Worm (Caenorhabditis elegans) whole organism, L2 larva: ENCODE data around the gene F55H2.5.

ENCODE experiments used
- R02D3.7 ChIP-seq: fragments of 150-350 bp; optimal IDR thresholded peaks from 2 replicates; lab custom pipeline; 2014; ENCODE audit warnings: missing biosample characterization, missing genetic modification characterization
- Y55F3AM.14 ChIP-seq: fragments of 200-800 bp; sonication (Bioruptor generic); optimal IDR thresholded peaks from 2 replicates; lab custom pipeline; 2018; ENCODE audit warnings: mild to moderate bottlenecking, missing genetic modification characterization, missing compliant biosample characterization
- ama-1 ChIP-seq: fragments of 150-350 bp; optimal IDR thresholded peaks from 2 replicates; lab custom pipeline; 2018; ENCODE audit warnings: inconsistent platforms
- elt-3 ChIP-seq: sonication (generic microtip); optimal IDR thresholded peaks from 2 replicates; lab custom pipeline; 2017; ENCODE audit warnings: missing biosample characterization, missing genetic modification characterization
- lin-39 ChIP-seq: fragments of 150-350 bp; optimal IDR thresholded peaks from 2 replicates; lab custom pipeline; 2014; ENCODE audit warnings: missing biosample characterization, missing genetic modification reagents, missing genetic modification characterization
- nhr-237 ChIP-seq: fragments of 150-350 bp; optimal IDR thresholded peaks from 2 replicates; lab custom pipeline; 2014; ENCODE audit warnings: missing biosample characterization, missing genetic modification characterization
- nhr-77 ChIP-seq: fragments of 150-350 bp; optimal IDR thresholded peaks from 2 replicates; lab custom pipeline; 2014; ENCODE audit warnings: missing biosample characterization, missing genetic modification characterization
- snpc-4 ChIP-seq: fragments of 150-350 bp; optimal IDR thresholded peaks from 2 replicates; lab custom pipeline; 2014; ENCODE audit warnings: missing biosample characterization, missing genetic modification characterization

DNA sequence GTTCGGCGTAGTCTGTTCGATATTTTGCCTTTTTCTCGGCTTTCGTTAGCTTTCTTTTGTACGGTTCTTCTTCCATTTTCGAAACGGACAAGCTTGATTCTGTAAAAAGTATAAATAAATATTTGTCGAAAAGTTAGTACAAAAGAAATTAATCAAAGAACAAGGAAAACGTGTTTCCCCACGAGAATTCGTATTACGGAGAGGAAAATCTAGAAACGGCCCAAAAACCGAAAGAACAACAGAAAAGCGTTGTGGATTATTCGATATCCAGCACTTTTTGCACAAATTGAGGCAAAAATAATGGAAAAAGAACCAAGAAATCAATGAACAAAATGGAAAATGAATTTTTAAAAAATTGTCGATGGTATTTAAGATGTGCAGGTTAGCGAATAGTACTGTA lies 31.0 kb downstream of the F55H2.5 start, which contains the start of gene mut-7:
- no peak for TF ChIP-seq R02D3.7 (tag; lab: Kevin White, UChicago)
- no peak for TF ChIP-seq lin-39 (tag; lab: Kevin White, UChicago)
- TF ChIP-seq ama-1 (lab: Kevin White, UChicago): no peak
- no peak for TF ChIP-seq Y55F3AM.14
- no peak for TF ChIP-seq snpc-4
- no peak for TF ChIP-seq nhr-237
- TF ChIP-seq nhr-77 (tag; lab: Kevin White, UChicago): no peak
- TF ChIP-seq elt-3: no peak
